Fruit fly (Drosophila melanogaster): Measurements from ENCODE around the gene CG34267.

- TF ChIP-seq CG8478 (optimal IDR thresholded peaks at IDR 0.05) = no peak
- TF ChIP-seq EcR (GFP tag; optimal IDR thresholded peaks at IDR 0.05) = no peak
- no peak for TF ChIP-seq psq (optimal IDR thresholded peaks at IDR 0.05)
- TF ChIP-seq usp (GFP tag; optimal IDR thresholded peaks at IDR 0.05) = no peak
These were observed 5.6 kb upstream of the CG34267 start for dm6 chr3L:505782-506408.
